Worm (Caenorhabditis elegans): ENCODE data around the gene K11D12.7.

Gene K11D12.7

DNA sequence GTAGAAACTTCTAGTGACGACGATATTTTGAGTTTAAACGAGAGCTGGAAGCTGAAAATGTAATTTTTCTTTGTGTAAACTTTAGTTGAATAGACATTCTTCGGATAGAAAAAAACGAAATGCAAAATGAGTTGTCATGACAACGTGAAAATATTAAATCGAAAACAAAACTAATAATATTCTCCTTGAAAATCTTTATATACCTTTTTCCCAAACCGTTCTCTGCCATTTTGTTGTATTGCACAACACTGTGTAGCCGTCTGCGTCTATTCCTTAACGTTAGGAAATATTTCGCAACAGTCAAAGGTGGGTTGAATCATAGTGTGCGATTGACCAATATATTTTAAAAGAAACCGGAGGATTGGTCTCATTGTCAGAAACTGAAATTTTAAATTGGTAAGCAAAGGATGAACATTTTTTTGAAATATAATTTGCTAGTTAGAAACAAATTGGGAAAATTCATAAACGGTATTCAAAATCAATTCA lies 44.6 kb upstream of the K11D12.7 start, which contains the start of gene Y58A7A.3 (continued):
- TF ChIP-seq unc-62 (GFP tag; optimal IDR thresholded peaks at IDR 0.05 in 1 of 2): no peak
- no peak for TF ChIP-seq unc-62 (tag; optimal IDR thresholded peaks at IDR 0.05)
- no peak for TF ChIP-seq set-16 (GFP tag; IDR thresholded peaks at IDR 0.05)
- TF ChIP-seq skn-1 (tag; optimal IDR thresholded peaks at IDR 0.05): no peak
- no peak for TF ChIP-seq ceh-62 (tag; optimal IDR thresholded peaks at IDR 0.05)
- TF ChIP-seq lin-13 (GFP tag; optimal IDR thresholded peaks at IDR 0.05): no peak
- no peak for TF ChIP-seq T26A8.4 (GFP tag; IDR thresholded peaks at IDR 0.05)
- peak; percentile 20 for TF ChIP-seq dpl-1 (GFP tag; optimal IDR thresholded peaks at IDR 0.05)
- TF ChIP-seq Y5F2A.4 (GFP tag; optimal IDR thresholded peaks at IDR 0.05): no peak
- no peak for TF ChIP-seq attf-4 (tag; optimal IDR thresholded peaks at IDR 0.05)
- peak in 1 of 2 experiments; percentile 54 for TF ChIP-seq hif-1 (tag; optimal IDR thresholded peaks at IDR 0.05)
- no peak for TF ChIP-seq fkh-10 (GFP tag; optimal IDR thresholded peaks at IDR 0.05)
- TF ChIP-seq lsy-2 (tag; optimal IDR thresholded peaks at IDR 0.05): peak in 1 of 2 experiments; percentile 68
- no peak for TF ChIP-seq R02D3.7 (tag; optimal IDR thresholded peaks at IDR 0.05)
- TF ChIP-seq vab-7 (GFP tag; IDR thresholded peaks at IDR 0.05): no peak
- no peak for TF ChIP-seq lir-3 (tag; optimal IDR thresholded peaks at IDR 0.05)
- no peak for TF ChIP-seq nhr-42 (GFP tag; IDR thresholded peaks at IDR 0.05)
- no peak for TF ChIP-seq aly-2 (tag; optimal IDR thresholded peaks at IDR 0.05)
- no peak for TF ChIP-seq F37D6.2 (tag; optimal IDR thresholded peaks at IDR 0.05)
- peak; percentile 30 for TF ChIP-seq nhr-77 (tag; optimal IDR thresholded peaks at IDR 0.05)
- TF ChIP-seq spr-1 (tag; optimal IDR thresholded peaks at IDR 0.05): no peak
- TF ChIP-seq D1046.2 (GFP tag; IDR thresholded peaks at IDR 0.05): no peak
- TF ChIP-seq arid-1 (GFP tag; conservative IDR thresholded peaks at IDR 0.05): no peak
- no peak for TF ChIP-seq egl-27 (tag; optimal IDR thresholded peaks at IDR 0.05)
- TF ChIP-seq ceh-44 (GFP tag; IDR thresholded peaks at IDR 0.05): no peak
- TF ChIP-seq dmd-9 (GFP tag; IDR thresholded peaks at IDR 0.05): no peak
- TF ChIP-seq dve-1 (tag; optimal IDR thresholded peaks at IDR 0.05; ENCODE audit: insufficient read depth): peak; percentile 57
- peak; percentile 56 for TF ChIP-seq hlh-11 (tag; optimal IDR thresholded peaks at IDR 0.05)
- no peak for TF ChIP-seq zfp-2 (tag; optimal IDR thresholded peaks at IDR 0.05)
- TF ChIP-seq lin-39 (tag; optimal IDR thresholded peaks at IDR 0.05): no peak
- TF ChIP-seq rbr-2 (tag; optimal IDR thresholded peaks at IDR 0.05): no peak
- TF ChIP-seq ceh-28 (tag; optimal IDR thresholded peaks at IDR 0.05): no peak
- no peak for TF ChIP-seq F49E8.2 (tag; optimal IDR thresholded peaks at IDR 0.05; ENCODE audit: borderline replicate concordance)
- peak; percentile 32 for TF ChIP-seq mxl-3 (GFP tag; optimal IDR thresholded peaks at IDR 0.05)
- no peak for TF ChIP-seq cey-2 (tag; optimal IDR thresholded peaks at IDR 0.05; ENCODE audit: borderline replicate concordance, insufficient read depth)
- no peak for TF ChIP-seq lin-1 (GFP tag; IDR thresholded peaks at IDR 0.05)
- TF ChIP-seq hlh-30 (tag; optimal IDR thresholded peaks at IDR 0.05; ENCODE audit: insufficient read depth): peak; percentile 48
- TF ChIP-seq lin-38 (GFP tag; IDR thresholded peaks at IDR 0.05): no peak
- TF ChIP-seq ZK337.2 (GFP tag; IDR thresholded peaks at IDR 0.05): no peak
- TF ChIP-seq nhr-6 (tag; optimal IDR thresholded peaks at IDR 0.05): peak; percentile 19
- TF ChIP-seq ctbp-1 (GFP tag; IDR thresholded peaks at IDR 0.05): no peak
- TF ChIP-seq snpc-4 (tag; optimal IDR thresholded peaks at IDR 0.05): no peak
- TF ChIP-seq pha-4 (GFP tag; IDR thresholded peaks at IDR 0.05): no peak
- no peak for TF ChIP-seq pha-4 (tag; optimal IDR thresholded peaks at IDR 0.05)
- TF ChIP-seq F44E2.7 (GFP tag; IDR thresholded peaks at IDR 0.05): no peak
- TF ChIP-seq nhr-111 (GFP tag; optimal IDR thresholded peaks at IDR 0.05): no peak
- TF ChIP-seq mdl-1 (tag; optimal IDR thresholded peaks at IDR 0.05): peak in 1 of 2 experiments; percentile 67
- no peak for TF ChIP-seq F26F4.8 (GFP tag; conservative IDR thresholded peaks at IDR 0.05)
- TF ChIP-seq tra-1 (GFP tag; IDR thresholded peaks at IDR 0.05): no peak
- TF ChIP-seq ces-1 (GFP tag; optimal IDR thresholded peaks at IDR 0.05): no peak
- TF ChIP-seq duxl-1 (tag; optimal IDR thresholded peaks at IDR 0.05; ENCODE audit: poor library complexity): no peak
- no peak for TF ChIP-seq nhr-237 (tag; optimal IDR thresholded peaks at IDR 0.05)
